Fruit fly (Drosophila melanogaster): ENCODE results near the gene CG32756.

The CG32756 gene

DNA sequence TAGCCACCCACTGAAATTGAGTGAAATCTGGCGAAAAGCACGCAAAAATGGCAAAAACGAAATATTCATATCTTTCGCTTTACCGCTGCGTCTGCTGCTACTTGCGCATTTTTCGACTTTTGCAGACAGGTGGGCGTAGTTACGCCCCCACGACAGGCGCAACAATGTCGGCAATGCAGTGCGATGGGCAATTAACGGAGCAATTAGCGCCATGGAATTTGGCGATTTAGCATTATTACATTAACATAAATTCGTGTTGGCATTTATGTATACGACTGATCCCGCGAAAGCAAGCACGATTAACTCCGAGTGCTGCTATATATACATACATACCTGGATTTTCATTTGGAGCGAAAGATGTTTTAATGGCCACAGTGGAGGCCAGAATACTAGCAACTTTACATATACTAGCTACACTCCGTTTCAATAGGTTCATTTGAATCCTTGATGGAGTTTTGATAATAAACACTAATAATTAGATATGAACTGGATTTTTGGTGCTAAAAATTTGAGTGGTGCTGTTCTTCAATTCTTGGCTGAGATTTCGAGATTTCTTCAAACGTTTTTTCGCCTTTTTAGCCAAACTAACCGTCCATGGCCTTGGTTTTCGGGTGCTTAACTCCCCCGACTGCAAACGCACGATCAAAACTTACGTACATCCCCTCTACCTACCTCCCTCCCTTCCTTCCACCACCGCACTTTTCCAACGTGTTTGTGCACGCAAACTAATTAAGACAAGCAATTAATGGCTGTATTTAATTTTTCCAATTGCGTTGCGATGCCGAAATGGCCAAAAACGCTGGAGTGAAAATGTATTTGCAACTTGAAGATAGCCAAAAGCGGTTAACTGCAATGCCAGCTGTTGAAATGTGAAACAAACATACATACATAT, 48.4 kb upstream of the CG32756 start (continued):
- no peak for TF ChIP-seq Dip3 (GFP tag; optimal IDR thresholded peaks at IDR 0.05)
- TF ChIP-seq CG14710 (tag; optimal IDR thresholded peaks at IDR 0.05): no peak
- no peak for TF ChIP-seq HmgZ (tag; optimal IDR thresholded peaks at IDR 0.05)
- no peak for TF ChIP-seq da (GFP tag; optimal IDR thresholded peaks at IDR 0.05)
- no peak for TF ChIP-seq Chrac-16 (GFP tag; optimal IDR thresholded peaks at IDR 0.05)
- no peak for TF ChIP-seq CG8290 (GFP tag; optimal IDR thresholded peaks at IDR 0.05)
- peak in 1 of 2 experiments; percentile 30 for TF ChIP-seq CG8290 (tag; optimal IDR thresholded peaks at IDR 0.05)
- TF ChIP-seq fd3F (GFP tag; optimal IDR thresholded peaks at IDR 0.05): no peak
- no peak for TF ChIP-seq sens-2 (GFP tag; IDR thresholded peaks at IDR 0.05)
- no peak for TF ChIP-seq CG11247 (GFP tag; IDR thresholded peaks at IDR 0.05)
- TF ChIP-seq slou (GFP tag; optimal IDR thresholded peaks at IDR 0.05): no peak
- no peak for TF ChIP-seq Abd-B (GFP tag; optimal IDR thresholded peaks at IDR 0.05)
- TF ChIP-seq CG8388 (GFP tag; optimal IDR thresholded peaks at IDR 0.05): peak; percentile 33
- no peak for TF ChIP-seq CG7372 (GFP tag; IDR thresholded peaks at IDR 0.05)
- TF ChIP-seq Lhr (GFP tag; optimal IDR thresholded peaks at IDR 0.05): no peak
- peak; percentile 19 for TF ChIP-seq PHDP (tag; optimal IDR thresholded peaks at IDR 0.05)
- TF ChIP-seq CG2116 (GFP tag; optimal IDR thresholded peaks at IDR 0.05): no peak
- no peak for TF ChIP-seq Mes4 (GFP tag; optimal IDR thresholded peaks at IDR 0.05)
- no peak for TF ChIP-seq CG11093 (GFP tag; IDR thresholded peaks at IDR 0.05)
- peak; percentile 15 for TF ChIP-seq Hmr (GFP tag; optimal IDR thresholded peaks at IDR 0.05)
- TF ChIP-seq C15 (GFP tag; IDR thresholded peaks at IDR 0.05): no peak
- TF ChIP-seq Lim3 (GFP tag; IDR thresholded peaks at IDR 0.05): no peak
- no peak for TF ChIP-seq mirr (GFP tag; optimal IDR thresholded peaks at IDR 0.05)
- TF ChIP-seq pum (GFP tag; optimal IDR thresholded peaks at IDR 0.05): no peak
- TF ChIP-seq Sry-δ (GFP tag; optimal IDR thresholded peaks at IDR 0.05): no peak
- peak; percentile 17 for TF ChIP-seq CG1602 (GFP tag; optimal IDR thresholded peaks at IDR 0.05)
- peak in 1 of 2 experiments; percentile 39 for TF ChIP-seq dpn (GFP tag; optimal IDR thresholded peaks at IDR 0.05)
- no peak for TF ChIP-seq Bdp1 (GFP tag; optimal IDR thresholded peaks at IDR 0.05)
- TF ChIP-seq CG18764 (GFP tag; optimal IDR thresholded peaks at IDR 0.05): no peak
- TF ChIP-seq Side (GFP tag; optimal IDR thresholded peaks at IDR 0.05): no peak
- TF ChIP-seq crc (GFP tag; optimal IDR thresholded peaks at IDR 0.05): no peak
- no peak for TF ChIP-seq CG32767 (GFP tag; IDR thresholded peaks at IDR 0.05)
- TF ChIP-seq CG9876 (GFP tag; optimal IDR thresholded peaks at IDR 0.05): no peak
- TF ChIP-seq nerfin-1 (tag; optimal IDR thresholded peaks at IDR 0.05): no peak
- TF ChIP-seq MTF-1 (GFP tag; optimal IDR thresholded peaks at IDR 0.05; ENCODE audit: borderline replicate concordance): no peak
- no peak for TF ChIP-seq Hr39 (optimal IDR thresholded peaks at IDR 0.05)
- no peak for TF ChIP-seq CG13287 (GFP tag; IDR thresholded peaks at IDR 0.05; ENCODE audit: partially characterized antibody)
- TF ChIP-seq HHEX (GFP tag; optimal IDR thresholded peaks at IDR 0.05): no peak
- TF ChIP-seq Trl (optimal IDR thresholded peaks at IDR 0.05): no peak
- TF ChIP-seq Trl (GFP tag; optimal IDR thresholded peaks at IDR 0.05): no peak
- no peak for TF ChIP-seq CG34224 (GFP tag; IDR thresholded peaks at IDR 0.05; ENCODE audit: partially characterized antibody)
- TF ChIP-seq cwo (GFP tag; optimal IDR thresholded peaks at IDR 0.05): no peak
- no peak for TF ChIP-seq CG18599 (GFP tag; optimal IDR thresholded peaks at IDR 0.05)
- TF ChIP-seq scrt (GFP tag; optimal IDR thresholded peaks at IDR 0.05): no peak
- no peak for TF ChIP-seq CG12744 (GFP tag; optimal IDR thresholded peaks at IDR 0.05)
- TF ChIP-seq ems (GFP tag; optimal IDR thresholded peaks at IDR 0.05): no peak
- peak; percentile 27; the same call in 1 of the 2 replicates for TF ChIP-seq CG32772 (GFP tag; IDR thresholded peaks at IDR 0.05)
- no peak for TF ChIP-seq Bgb (GFP tag; IDR thresholded peaks at IDR 0.05; ENCODE audit: partially characterized antibody)
- TF ChIP-seq Fer2 (tag; optimal IDR thresholded peaks at IDR 0.05): no peak
- no peak for TF ChIP-seq h (optimal IDR thresholded peaks at IDR 0.05)
- TF ChIP-seq pho (GFP tag; optimal IDR thresholded peaks at IDR 0.05): no peak
